Worm (Caenorhabditis elegans) whole organism, L2 larva: Measurements from ENCODE around the gene nlp-14.
A peak's percentile ranks its signal among the peaks of the same experiment; 100 is the strongest.

Source experiments
- F13H6.1 ChIP-seq: sonication (generic microtip); optimal IDR thresholded peaks from 2 replicates; lab custom pipeline; 2016; ENCODE audit warnings: missing genetic modification characterization, missing compliant biosample characterization
- ZK546.5 ChIP-seq: sonication (generic microtip); optimal IDR thresholded peaks from 2 replicates; lab custom pipeline; 2017; ENCODE audit warnings: missing biosample characterization, missing genetic modification characterization
- alr-1 ChIP-seq: fragments of 150-350 bp; optimal IDR thresholded peaks from 2 replicates; lab custom pipeline; 2014; ENCODE audit warnings: missing biosample characterization, missing genetic modification characterization
- aly-2 ChIP-seq: fragments of 150-350 bp; optimal IDR thresholded peaks from 2 replicates; lab custom pipeline; 2014; ENCODE audit warnings: missing biosample characterization, missing genetic modification characterization
- ama-1 ChIP-seq: fragments of 150-350 bp; optimal IDR thresholded peaks from 2 replicates; lab custom pipeline; 2018; ENCODE audit warnings: inconsistent platforms
- blmp-1 ChIP-seq: sonication (generic microtip); optimal IDR thresholded peaks from 2 replicates; lab custom pipeline; 2017; ENCODE audit warnings: missing genetic modification characterization, mild to moderate bottlenecking, missing compliant biosample characterization, antibody characterized with exemption, moderate library complexity; ENCODE audit not compliant: insufficient read depth
- ceh-16 ChIP-seq: fragments of 150-350 bp; optimal IDR thresholded peaks from 2 replicates; lab custom pipeline; 2014; ENCODE audit warnings: missing biosample characterization, missing genetic modification characterization
- crh-2 ChIP-seq: sonication (generic microtip); optimal IDR thresholded peaks from 2 replicates; lab custom pipeline; 2017; ENCODE audit warnings: missing biosample characterization, missing genetic modification characterization
- dmd-4 ChIP-seq: sonication (generic microtip); optimal IDR thresholded peaks from 2 replicates; lab custom pipeline; 2017; ENCODE audit warnings: missing biosample characterization, missing genetic modification characterization
- egl-27 ChIP-seq: sonication (generic microtip); optimal IDR thresholded peaks from 3 replicates; lab custom pipeline; 2017; ENCODE audit warnings: missing biosample characterization, missing genetic modification reagents, missing genetic modification characterization
- fos-1 ChIP-seq: fragments of 150-350 bp; optimal IDR thresholded peaks from 2 replicates; lab custom pipeline; 2014; ENCODE audit warnings: missing biosample characterization, missing genetic modification characterization
- gmeb-1 ChIP-seq: fragments of 150-350 bp; optimal IDR thresholded peaks from 2 replicates; lab custom pipeline; 2014; ENCODE audit warnings: missing biosample characterization, missing genetic modification characterization
- lin-11 ChIP-seq: fragments of 150-350 bp; sonication (generic microtip); optimal IDR thresholded peaks from 2 replicates; lab custom pipeline; 2014; ENCODE audit warnings: missing biosample characterization, missing genetic modification characterization, inconsistent platforms, mixed read lengths
- lin-13 ChIP-seq: fragments of 150-350 bp; optimal IDR thresholded peaks from 2 replicates; lab custom pipeline; 2014; ENCODE audit warnings: missing biosample characterization, missing genetic modification reagents, missing genetic modification characterization
- mbf-1 ChIP-seq: sonication (generic microtip); optimal IDR thresholded peaks from 2 replicates; lab custom pipeline; 2017; ENCODE audit warnings: missing biosample characterization, missing genetic modification characterization
- nhr-10 ChIP-seq: sonication (generic microtip); optimal IDR thresholded peaks from 2 replicates; lab custom pipeline; 2017; ENCODE audit warnings: missing biosample characterization, missing genetic modification characterization
- nhr-129 ChIP-seq: fragments of 150-350 bp; optimal IDR thresholded peaks from 2 replicates; lab custom pipeline; 2014; ENCODE audit warnings: missing biosample characterization, missing genetic modification characterization
- nhr-21 ChIP-seq: fragments of 150-350 bp; optimal IDR thresholded peaks from 2 replicates; lab custom pipeline; 2014; ENCODE audit warnings: missing biosample characterization, missing genetic modification characterization
- nhr-23 ChIP-seq: fragments of 150-350 bp; optimal IDR thresholded peaks from 2 replicates; lab custom pipeline; 2014; ENCODE audit warnings: missing biosample characterization, missing genetic modification reagents, missing genetic modification characterization
- nhr-237 ChIP-seq: fragments of 150-350 bp; optimal IDR thresholded peaks from 2 replicates; lab custom pipeline; 2014; ENCODE audit warnings: missing biosample characterization, missing genetic modification characterization
- nhr-25 ChIP-seq: fragments of 150-350 bp; sonication (generic microtip); optimal IDR thresholded peaks from 3 replicates; lab custom pipeline; 2014; ENCODE audit warnings: missing biosample characterization, missing genetic modification characterization
- nhr-6 ChIP-seq: fragments of 150-350 bp; optimal IDR thresholded peaks from 2 replicates; lab custom pipeline; 2014; ENCODE audit warnings: missing biosample characterization, missing genetic modification characterization
- skn-1 ChIP-seq: sonication (generic microtip); optimal IDR thresholded peaks from 2 replicates; lab custom pipeline; 2017; ENCODE audit warnings: missing biosample characterization, missing genetic modification characterization
- sma-3 ChIP-seq: sonication (generic microtip); optimal IDR thresholded peaks from 2 replicates; lab custom pipeline; 2016; ENCODE audit warnings: missing genetic modification reagents, missing genetic modification characterization, missing compliant biosample characterization
- sma-9 ChIP-seq, 2 experiments: fragments of 150-350 bp in 1 of 2; sonication (generic microtip) in 1 of 2; optimal IDR thresholded peaks; 2 replicates each; lab custom pipeline; 2014 to 2016; ENCODE audit warnings: missing genetic modification characterization in 2 of 2, mild to moderate bottlenecking in 1 of 2, missing biosample characterization in 1 of 2, missing compliant biosample characterization in 1 of 2, missing genetic modification reagents in 1 of 2, moderate library complexity in 1 of 2
- snpc-4 ChIP-seq: fragments of 150-350 bp; optimal IDR thresholded peaks from 2 replicates; lab custom pipeline; 2014; ENCODE audit warnings: missing biosample characterization, missing genetic modification characterization
- unc-55 ChIP-seq: fragments of 150-350 bp; sonication (generic microtip); optimal IDR thresholded peaks from 3 replicates; lab custom pipeline; 2014; ENCODE audit warnings: missing biosample characterization, missing genetic modification reagents, missing genetic modification characterization
- unc-62 ChIP-seq: fragments of 150-350 bp; optimal IDR thresholded peaks from 2 replicates; lab custom pipeline; 2014; ENCODE audit warnings: missing biosample characterization, missing genetic modification reagents, missing genetic modification characterization
- zag-1 ChIP-seq: fragments of 150-350 bp; optimal IDR thresholded peaks from 2 replicates; lab custom pipeline; 2014; ENCODE audit warnings: missing biosample characterization, missing genetic modification characterization
- ztf-1 ChIP-seq: fragments of 200-800 bp; sonication (Bioruptor generic); conservative IDR thresholded peaks from 2 replicates; pipeline ENCODE4 v1.3.6; 2022; ENCODE audit warnings: missing genetic modification characterization, missing compliant biosample characterization
- ztf-4 ChIP-seq: fragments of 150-350 bp; optimal IDR thresholded peaks from 2 replicates; lab custom pipeline; 2014; ENCODE audit warnings: missing biosample characterization, missing genetic modification characterization

Gene nlp-14

DNA sequence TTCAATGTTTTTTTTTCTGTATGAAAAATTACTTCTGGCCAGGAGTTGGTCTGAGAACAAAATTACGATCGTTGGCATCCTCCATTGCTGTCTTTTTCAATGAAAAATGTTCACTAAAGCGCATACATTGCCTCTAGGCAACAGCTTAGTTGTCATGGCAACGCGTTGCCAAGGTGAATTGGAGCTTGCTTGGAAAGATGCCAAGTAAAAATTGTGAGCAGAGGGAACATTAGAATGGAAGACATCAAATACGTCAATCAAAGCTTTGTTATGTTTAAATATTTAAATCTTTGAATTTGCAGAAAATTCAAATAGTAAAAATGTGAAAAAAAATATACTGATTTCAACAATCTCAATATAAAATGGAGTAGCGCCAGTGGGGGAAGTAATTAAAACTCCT lies 20.8 kb upstream of the nlp-14 start, which contains the start of gene dylt-2:
Gene dylt-2 (minus strand): TSS at position 101 of the 400 bp plus-strand sequence.
- TF ChIP-seq sma-9 (GFP tag; optimal IDR thresholded peaks at IDR 0.05; lab: Kevin White, UChicago), result no peak
- no peak for TF ChIP-seq sma-9 (tag; optimal IDR thresholded peaks at IDR 0.05; lab: Kevin White, UChicago)
- no peak for TF ChIP-seq nhr-237 (tag; lab: Kevin White, UChicago)
- no peak for TF ChIP-seq gmeb-1 (tag; lab: Kevin White, UChicago)
- TF ChIP-seq nhr-23 (tag; lab: Kevin White, UChicago), result no peak
- no peak for TF ChIP-seq nhr-25 (tag; lab: Kevin White, UChicago)
- TF ChIP-seq lin-11, result peak; percentile 29

ce11 chrX:8939389-8939788 lies 20.2 kb upstream of the nlp-14 start:
- TF ChIP-seq gmeb-1 (tag; lab: Kevin White, UChicago), result peak; percentile 10
- no peak for TF ChIP-seq ztf-1 (GFP tag; lab: Robert Waterston, UW)
- TF ChIP-seq nhr-10 (tag; lab: Kevin White, UChicago), result no peak
- no peak for TF ChIP-seq unc-62
- peak; percentile 10 for TF ChIP-seq nhr-21
- TF ChIP-seq sma-9 (GFP tag; optimal IDR thresholded peaks at IDR 0.05; lab: Kevin White, UChicago), result no peak
- no peak for TF ChIP-seq sma-9 (tag; optimal IDR thresholded peaks at IDR 0.05; lab: Kevin White, UChicago)
- no peak for TF ChIP-seq ztf-4
- TF ChIP-seq, all 48 proteins: peak for 2

DNA sequence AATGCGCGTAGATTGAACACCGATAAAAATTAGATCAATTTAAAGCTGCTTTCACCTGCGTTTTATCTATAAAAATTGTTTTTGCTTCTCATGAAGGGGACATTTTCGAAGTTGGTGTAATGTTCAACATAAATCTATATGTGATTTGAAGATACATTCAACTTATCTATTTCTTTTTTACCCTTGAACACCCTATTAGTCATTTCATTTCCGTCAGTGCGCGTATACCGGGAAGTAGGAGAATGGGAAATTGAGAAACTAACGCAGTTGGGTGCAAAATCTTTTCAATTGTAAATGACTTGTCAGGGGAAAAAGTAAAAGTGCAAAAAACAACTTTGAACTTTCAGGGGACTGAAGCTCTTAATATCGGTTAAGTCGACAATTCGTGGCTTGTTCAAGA lies 15.8 kb upstream of the nlp-14 start:
- TF ChIP-seq blmp-1 (tag; lab: Kevin White, UChicago) (peak; percentile 1), sma-9 (GFP tag; optimal IDR thresholded peaks at IDR 0.05; lab: Kevin White, UChicago) (peak; percentile 3), sma-9 (tag; optimal IDR thresholded peaks at IDR 0.05; lab: Kevin White, UChicago) (no peak), F13H6.1 (tag; lab: Kevin White, UChicago) (no peak)

ce11 chrX:8934246-8934645 lies 15.0 kb upstream of the nlp-14 start:
- TF ChIP-seq aly-2 (no peak), mbf-1 (tag; lab: Kevin White, UChicago) (no peak), nhr-237 (tag; lab: Kevin White, UChicago) (no peak), nhr-23 (tag; lab: Kevin White, UChicago) (no peak), sma-9 (GFP tag; optimal IDR thresholded peaks at IDR 0.05; lab: Kevin White, UChicago) (no peak), sma-9 (tag; optimal IDR thresholded peaks at IDR 0.05; lab: Kevin White, UChicago) (no peak), fos-1 (peak; percentile 56), ZK546.5 (no peak), unc-55 (GFP tag; lab: Kevin White, UChicago) (no peak), gmeb-1 (tag; lab: Kevin White, UChicago) (peak; percentile 9), egl-27 (no peak), sma-3 (GFP tag; lab: Kevin White, UChicago) (no peak)
- TF ChIP-seq, all 48 proteins: peak for 2

ce11 chrX:8933508-8933907 lies 14.3 kb upstream of the nlp-14 start:
- TF ChIP-seq fos-1 (no peak), lin-13 (GFP tag; lab: Kevin White, UChicago) (no peak), alr-1 (tag; lab: Kevin White, UChicago) (no peak), crh-2 (tag; lab: Kevin White, UChicago) (no peak), blmp-1 (tag; lab: Kevin White, UChicago) (no peak), skn-1 (tag; lab: Kevin White, UChicago) (no peak), nhr-6 (tag; lab: Kevin White, UChicago) (no peak), dmd-4 (no peak), ztf-1 (GFP tag; lab: Robert Waterston, UW) (no peak), unc-62 (no peak), aly-2 (no peak), zag-1 (no peak), egl-27 (no peak), snpc-4 (no peak), nhr-129 (no peak), sma-3 (GFP tag; lab: Kevin White, UChicago) (no peak)

- TF ChIP-seq gmeb-1 (tag; lab: Kevin White, UChicago), result peak; percentile 44
- TF ChIP-seq ceh-16 (tag; lab: Kevin White, UChicago), result no peak
- TF ChIP-seq fos-1, result peak; percentile 90
- peak; percentile 74 for TF ChIP-seq sma-9 (GFP tag; optimal IDR thresholded peaks at IDR 0.05; lab: Kevin White, UChicago)
- TF ChIP-seq sma-9 (tag; optimal IDR thresholded peaks at IDR 0.05; lab: Kevin White, UChicago), result no peak
- TF ChIP-seq F13H6.1 (tag; lab: Kevin White, UChicago), result peak; percentile 35
- TF ChIP-seq nhr-23 (tag; lab: Kevin White, UChicago), result no peak
- no peak for TF ChIP-seq ama-1 (lab: Kevin White, UChicago)
- TF ChIP-seq crh-2 (tag; lab: Kevin White, UChicago), result peak; percentile 74
Measured at ce11 chrX:8932387-8932786, 13.2 kb upstream of the nlp-14 start.
